Worm (Caenorhabditis elegans): ENCODE results near the gene snap-29.

snap-29 gene

DNA sequence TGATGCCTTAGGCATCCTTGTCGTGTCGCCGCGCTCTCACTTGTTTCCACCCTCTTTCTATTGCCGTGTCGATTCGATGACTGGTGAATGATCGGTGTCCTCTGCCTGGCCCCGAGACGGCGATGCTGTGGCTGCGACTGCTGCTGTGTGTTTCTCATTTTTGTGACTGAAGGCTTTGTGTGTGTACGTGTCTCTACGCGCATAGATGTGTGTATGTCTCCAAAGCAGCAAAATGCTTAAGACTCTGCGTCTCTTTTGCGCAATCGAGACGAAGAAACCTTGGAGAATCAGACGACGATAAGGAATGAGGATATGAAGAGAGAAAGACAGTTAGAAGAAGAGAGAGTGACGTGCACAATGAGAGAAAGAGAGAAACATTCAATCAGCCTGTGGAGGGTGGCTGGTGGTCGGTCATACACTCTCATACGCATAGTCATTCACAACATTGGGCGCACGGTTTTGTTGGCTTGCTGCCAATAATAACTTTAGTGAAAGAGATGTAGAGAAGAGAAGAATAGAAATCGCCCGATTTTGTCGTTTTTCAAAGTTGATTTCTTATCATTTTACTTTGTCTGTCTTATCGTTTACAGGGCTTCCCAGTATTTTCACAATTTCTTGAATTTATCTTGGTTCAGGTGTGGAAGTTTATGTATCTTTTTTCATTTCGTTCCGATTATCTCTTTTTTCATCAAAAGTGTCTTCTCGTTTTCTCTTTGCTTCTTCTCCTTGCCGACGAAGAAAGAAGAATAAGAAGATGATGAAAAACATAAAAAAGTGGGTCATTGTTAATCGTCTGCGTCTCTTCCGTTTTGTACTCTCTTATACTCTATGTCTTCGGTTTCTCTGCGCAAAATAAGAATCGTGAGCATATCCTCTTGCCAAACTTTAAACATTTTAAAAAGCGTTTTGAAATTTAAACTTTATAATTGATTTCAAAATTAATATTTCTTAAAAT, 26.1 kb downstream of the snap-29 start (continued):
- peak; percentile 67 for TF ChIP-seq sdc-2 (tag; optimal IDR thresholded peaks at IDR 0.05)
- no peak for TF ChIP-seq ceh-48 (tag; optimal IDR thresholded peaks at IDR 0.05)
- TF ChIP-seq ztf-16 (tag; optimal IDR thresholded peaks at IDR 0.05), result peak; percentile 8
- peak; percentile 95 for TF ChIP-seq rnt-1 (tag; optimal IDR thresholded peaks at IDR 0.05)
- peak; percentile 63 for TF ChIP-seq pha-2 (tag; optimal IDR thresholded peaks at IDR 0.05)
- TF ChIP-seq ama-1 (optimal IDR thresholded peaks at IDR 0.05), result peak; percentile 91
- no peak for TF ChIP-seq K02D7.2 (tag; optimal IDR thresholded peaks at IDR 0.05)
- peak; percentile 89 for TF ChIP-seq syd-9 (tag; optimal IDR thresholded peaks at IDR 0.05)
- no peak for TF ChIP-seq ceh-24 (tag; optimal IDR thresholded peaks at IDR 0.05)
- TF ChIP-seq Y22D7AL.16 (tag; optimal IDR thresholded peaks at IDR 0.05), result no peak
- TF ChIP-seq ceh-31 (tag; optimal IDR thresholded peaks at IDR 0.05), result peak; percentile 97
- no peak for TF ChIP-seq ceh-6 (GFP tag; optimal IDR thresholded peaks at IDR 0.05)
- TF ChIP-seq ets-4 (tag; optimal IDR thresholded peaks at IDR 0.05), result peak; percentile 85
- peak; percentile 98 for TF ChIP-seq nfya-1 (tag; optimal IDR thresholded peaks at IDR 0.05)
- no peak for TF ChIP-seq ttx-3 (tag; optimal IDR thresholded peaks at IDR 0.05)
- TF ChIP-seq nhr-232 (tag; optimal IDR thresholded peaks at IDR 0.05), result no peak
- TF ChIP-seq ceh-9 (tag; optimal IDR thresholded peaks at IDR 0.05), result no peak
- no peak for TF ChIP-seq pha-4 (tag; optimal IDR thresholded peaks at IDR 0.05)
- TF ChIP-seq ref-2 (tag; optimal IDR thresholded peaks at IDR 0.05), result peak; percentile 93
- no peak for TF ChIP-seq mec-3 (tag; optimal IDR thresholded peaks at IDR 0.05; ENCODE audit: borderline replicate concordance)
- TF ChIP-seq ceh-34 (tag; optimal IDR thresholded peaks at IDR 0.05), result peak; percentile 92
- no peak for TF ChIP-seq T23F11.4 (GFP tag; optimal IDR thresholded peaks at IDR 0.05)
- no peak for TF ChIP-seq ceh-45 (GFP tag; IDR thresholded peaks at IDR 0.05)
- peak; percentile 96 for TF ChIP-seq F13H6.1 (tag; optimal IDR thresholded peaks at IDR 0.05)
- peak; percentile 64 for TF ChIP-seq dmd-4 (tag; optimal IDR thresholded peaks at IDR 0.05; ENCODE audit: borderline replicate concordance)
- no peak for TF ChIP-seq nhr-11 (tag; optimal IDR thresholded peaks at IDR 0.05)
- TF ChIP-seq eyg-1 (tag; optimal IDR thresholded peaks at IDR 0.05), result peak; percentile 32
- TF ChIP-seq ahr-1 (tag; optimal IDR thresholded peaks at IDR 0.05), result no peak
- no peak for TF ChIP-seq unc-3 (GFP tag; conservative IDR thresholded peaks at IDR 0.05)
- no peak for TF ChIP-seq unc-3 (tag; optimal IDR thresholded peaks at IDR 0.05)

DNA sequence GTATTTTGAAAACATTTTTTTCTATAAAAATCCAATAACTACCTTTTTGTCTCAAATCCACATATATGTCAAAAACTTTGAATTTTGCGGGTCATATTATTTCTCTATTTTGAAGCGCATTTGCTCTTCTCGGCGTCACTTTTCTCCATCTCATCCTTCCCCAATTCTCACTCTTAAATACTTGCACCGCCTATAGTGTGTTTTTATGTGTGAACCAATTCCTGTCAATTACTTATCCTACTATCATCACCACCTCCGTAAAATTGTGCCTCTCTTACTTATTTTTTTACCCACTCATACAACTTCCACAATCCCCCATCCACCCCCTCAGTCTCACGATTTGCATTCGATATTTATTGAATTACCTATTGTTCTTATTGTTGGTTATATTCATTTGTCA, 29.8 kb downstream of the snap-29 start:
- TF ChIP-seq fax-1 (tag; optimal IDR thresholded peaks at IDR 0.05) (no peak), tbx-7 (tag; optimal IDR thresholded peaks at IDR 0.05) (no peak), ceh-31 (tag; optimal IDR thresholded peaks at IDR 0.05) (no peak), ztf-16 (tag; optimal IDR thresholded peaks at IDR 0.05) (no peak), unc-86 (tag; optimal IDR thresholded peaks at IDR 0.05) (no peak), pros-1 (tag; optimal IDR thresholded peaks at IDR 0.05) (no peak), ceh-45 (GFP tag; IDR thresholded peaks at IDR 0.05) (no peak), hlh-30 (tag; optimal IDR thresholded peaks at IDR 0.05; ENCODE audit: insufficient read depth) (no peak)

DNA sequence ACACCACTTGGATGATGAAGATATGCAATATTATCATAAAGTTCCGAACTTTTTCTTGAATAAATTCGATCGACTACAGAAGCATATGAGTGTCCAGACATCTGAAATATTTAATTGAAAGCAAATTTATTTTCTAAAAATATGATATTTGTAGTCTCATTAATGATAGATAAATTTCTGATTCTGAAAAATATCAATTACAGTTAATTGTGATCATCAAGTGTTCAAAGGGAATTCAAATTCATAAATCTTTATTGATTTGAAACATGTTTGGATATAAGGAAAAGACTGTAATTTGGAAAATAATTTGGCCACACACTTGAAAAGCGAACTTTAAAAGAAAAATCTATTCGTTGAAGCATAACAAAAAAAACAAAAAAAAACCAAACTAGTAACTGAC, 31.2 kb downstream of the snap-29 start, which contains the start of gene F54F2.7:
Gene F54F2.7 (minus strand): TSS at position 101 of the 400 bp plus-strand sequence.
- TF ChIP-seq elt-2 (tag; optimal IDR thresholded peaks at IDR 0.05) (no peak), pros-1 (tag; optimal IDR thresholded peaks at IDR 0.05) (no peak), nhr-11 (tag; optimal IDR thresholded peaks at IDR 0.05) (no peak), C08G9.2 (tag; optimal IDR thresholded peaks at IDR 0.05) (no peak), syd-9 (tag; optimal IDR thresholded peaks at IDR 0.05) (no peak), fax-1 (tag; optimal IDR thresholded peaks at IDR 0.05) (no peak), ceh-2 (tag; optimal IDR thresholded peaks at IDR 0.05) (no peak), tbx-2 (tag; optimal IDR thresholded peaks at IDR 0.05) (no peak), fkh-10 (GFP tag; optimal IDR thresholded peaks at IDR 0.05) (no peak), pax-1 (tag; optimal IDR thresholded peaks at IDR 0.05) (no peak)
